Fruit fly (Drosophila melanogaster) Kc167 (cell line): ENCODE measurements around the gene dachs.

Experiments
- Myc ChIP-seq: fragments of >200 bp; optimal IDR thresholded peaks from 2 replicates; lab custom pipeline; 2017; ENCODE audit warnings: missing external identifiers
- Sin3A ChIP-seq: fragments of >200 bp; optimal IDR thresholded peaks from 2 replicates; lab custom pipeline; 2018; ENCODE audit warnings: missing external identifiers
- h ChIP-seq: fragments of >200 bp; optimal IDR thresholded peaks from 3 replicates; lab custom pipeline; 2018; ENCODE audit warnings: missing external identifiers
- psq ChIP-seq: fragments of >200 bp; optimal IDR thresholded peaks from 2 replicates; lab custom pipeline; 2017; ENCODE audit warnings: missing external identifiers
- ttk ChIP-seq: sonication (Bioruptor generic); optimal IDR thresholded peaks from 2 replicates; lab custom pipeline; 2017; ENCODE audit warnings: missing external identifiers

DNA sequence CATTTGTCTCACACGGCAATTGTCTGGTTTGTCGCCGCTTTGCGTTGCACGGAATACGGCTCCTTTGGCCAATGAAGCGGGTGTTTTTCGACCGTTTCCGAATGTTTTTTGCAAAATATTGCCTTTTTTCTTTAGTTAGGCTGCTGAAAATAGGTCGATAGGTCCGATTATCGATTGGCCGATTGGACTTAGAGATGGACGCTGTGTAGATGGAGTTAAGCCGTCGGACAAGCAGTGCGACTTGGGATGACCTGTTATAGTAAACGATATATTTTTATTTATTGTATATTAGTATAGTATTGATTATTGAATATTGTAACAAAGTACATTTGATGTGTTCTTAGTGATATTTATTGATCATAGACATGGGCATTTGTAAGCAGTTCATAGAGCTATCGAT, 61.7 kb downstream of the dachs start, which contains the start of the genes lmgA and lmgB:
- TF ChIP-seq psq (lab: Kevin White, UChicago) (no peak), ttk (lab: Kevin White, UChicago) (no peak), h (lab: Kevin White, UChicago) (no peak), Myc (no peak), Sin3A (lab: Kevin White, UChicago) (no peak)
